Fruit fly (Drosophila melanogaster) whole organism, embryonic: ENCODE measurements around the gene sage.

Experiments used
- BtbVII ChIP-seq: fragments of 200-800 bp; sonication (Bioruptor generic); optimal IDR thresholded peaks from 3 replicates; lab custom pipeline; 2017; ENCODE audit warnings: missing biosample characterization, mild to moderate bottlenecking, missing genetic modification characterization
- CG2116 ChIP-seq: fragments of 200-800 bp; sonication (Bioruptor generic); optimal IDR thresholded peaks from 3 replicates; lab custom pipeline; 2018; ENCODE audit warnings: missing biosample characterization, mild to moderate bottlenecking, missing genetic modification characterization
- CG32767 ChIP-seq: fragments of 200-800 bp; sonication (Bioruptor generic); IDR thresholded peaks from 2 replicates; pipeline ENCODE4 v1.3.6; 2022; ENCODE audit warnings: missing biosample characterization, missing genetic modification characterization
- CG8281 ChIP-seq: fragments of 200-800 bp; sonication (Bioruptor generic); optimal IDR thresholded peaks from 2 replicates; lab custom pipeline; 2018; ENCODE audit warnings: missing biosample characterization, mild to moderate bottlenecking, missing genetic modification characterization, moderate library complexity
- bab2 ChIP-seq: fragments of 200-800 bp; sonication (Bioruptor generic); optimal IDR thresholded peaks from 2 replicates; lab custom pipeline; 2016; ENCODE audit warnings: missing biosample characterization, missing genetic modification characterization
- crc ChIP-seq: fragments of 200-800 bp; sonication (Bioruptor generic); optimal IDR thresholded peaks from 2 replicates; lab custom pipeline; 2016; ENCODE audit warnings: missing biosample characterization, missing genetic modification characterization
- jing ChIP-seq: fragments of 200-800 bp; sonication (Bioruptor generic); optimal IDR thresholded peaks from 2 replicates; lab custom pipeline; 2018; ENCODE audit warnings: missing biosample characterization, mild to moderate bottlenecking, missing genetic modification characterization
- ken ChIP-seq: fragments of 200-800 bp; sonication (Bioruptor generic); IDR thresholded peaks from 3 replicates; pipeline ENCODE4 v1.3.6; 2022; ENCODE audit warnings: missing biosample characterization, missing genetic modification characterization
- mld ChIP-seq: fragments of 200-800 bp; sonication (Bioruptor generic); IDR thresholded peaks from 3 replicates; pipeline ENCODE4 v1.3.6; 2022; ENCODE audit warnings: missing biosample characterization, missing genetic modification characterization; ENCODE audit not compliant: partially characterized antibody
- onecut ChIP-seq: fragments of 200-800 bp; sonication (Bioruptor generic); IDR thresholded peaks from 2 replicates; pipeline ENCODE4 v1.3.6; 2022; ENCODE audit warnings: missing biosample characterization, missing genetic modification characterization
- pzg ChIP-seq: fragments of 200-800 bp; sonication (Bioruptor generic); optimal IDR thresholded peaks from 3 replicates; lab custom pipeline; 2018; ENCODE audit warnings: missing biosample characterization, mild to moderate bottlenecking, missing genetic modification characterization, moderate library complexity
- wdn ChIP-seq: fragments of 200-800 bp; sonication (Bioruptor generic); IDR thresholded peaks from 2 replicates; pipeline ENCODE4 v1.3.6; 2022; ENCODE audit warnings: missing biosample characterization, missing genetic modification characterization

- TF ChIP-seq CG32767 (no peak), CG2116 (no peak), ken (GFP tag; lab: Robert Waterston, UW) (no peak), BtbVII (GFP tag; lab: Kevin White, UChicago) (no peak), jing (no peak), crc (no peak), mld (GFP tag; lab: Robert Waterston, UW) (no peak), onecut (GFP tag; lab: Robert Waterston, UW) (no peak), pzg (GFP tag; lab: Kevin White, UChicago) (no peak), CG8281 (tag; lab: Kevin White, UChicago) (no peak), wdn (GFP tag; lab: Robert Waterston, UW) (no peak), bab2 (GFP tag; lab: Kevin White, UChicago) (no peak)
These were observed 33.2 kb upstream of the sage start for dm6 chr3R:9297163-9297562.
